Worm (Caenorhabditis elegans) whole organism, L1 larva: ENCODE results near the gene T25B9.6.

Experiments
- C04F5.9 ChIP-seq: sonication (generic microtip); optimal IDR thresholded peaks from 2 replicates; lab custom pipeline; 2016; ENCODE audit warnings: missing genetic modification characterization, missing compliant biosample characterization
- F16B12.6 ChIP-seq: fragments of 150-350 bp; optimal IDR thresholded peaks from 2 replicates; lab custom pipeline; 2014; ENCODE audit warnings: missing biosample characterization, missing genetic modification characterization
- aly-2 ChIP-seq: fragments of 150-350 bp; optimal IDR thresholded peaks from 2 replicates; lab custom pipeline; 2014; ENCODE audit warnings: missing biosample characterization, missing genetic modification characterization
- ama-1 ChIP-seq: fragments of 150-350 bp; optimal IDR thresholded peaks from 2 replicates; lab custom pipeline; 2014
- blmp-1 ChIP-seq: fragments of 150-350 bp; optimal IDR thresholded peaks from 2 replicates; lab custom pipeline; 2014; ENCODE audit warnings: missing biosample characterization, missing genetic modification characterization
- ceh-8 ChIP-seq: fragments of 200-800 bp; sonication (Bioruptor generic); optimal IDR thresholded peaks from 2 replicates; lab custom pipeline; 2018; ENCODE audit warnings: mild to moderate bottlenecking, missing genetic modification characterization, moderate library complexity, missing compliant biosample characterization
- dsc-1 ChIP-seq: sonication (generic microtip); optimal IDR thresholded peaks from 2 replicates; lab custom pipeline; 2016; ENCODE audit warnings: mild to moderate bottlenecking, missing genetic modification characterization, missing compliant biosample characterization
- egl-13 ChIP-seq: sonication (generic microtip); optimal IDR thresholded peaks from 2 replicates; lab custom pipeline; 2016; ENCODE audit warnings: missing genotype, missing genetic modification reagents, missing genetic modification characterization, missing compliant biosample characterization
- elt-3 ChIP-seq, 6 experiments: fragments of 150-350 bp in 1 of 6; sonication (generic microtip); optimal IDR thresholded peaks; 2 replicates each; lab custom pipeline; 2017 to 2018; ENCODE audit warnings: missing biosample characterization in 6 of 6, missing genetic modification characterization in 6 of 6, inconsistent platforms in 1 of 6
- fkh-10 ChIP-seq: sonication (generic microtip); optimal IDR thresholded peaks from 2 replicates; lab custom pipeline; 2017; ENCODE audit warnings: missing biosample characterization, missing genetic modification reagents, missing genetic modification characterization
- fos-1 ChIP-seq: fragments of 150-350 bp; optimal IDR thresholded peaks from 2 replicates; lab custom pipeline; 2014; ENCODE audit warnings: missing biosample characterization, missing genetic modification characterization
- hlh-4 ChIP-seq: sonication (generic microtip); optimal IDR thresholded peaks from 2 replicates; lab custom pipeline; 2016; ENCODE audit warnings: mild to moderate bottlenecking, missing genetic modification characterization, missing compliant biosample characterization
- hpl-2 ChIP-seq: fragments of 150-350 bp; optimal IDR thresholded peaks from 2 replicates; lab custom pipeline; 2014; ENCODE audit warnings: missing biosample characterization, missing genetic modification reagents, missing genetic modification characterization
- jun-1 ChIP-seq: fragments of 150-350 bp; optimal IDR thresholded peaks from 2 replicates; lab custom pipeline; 2014; ENCODE audit warnings: missing biosample characterization, missing genetic modification reagents, missing genetic modification characterization
- lin-13 ChIP-seq: fragments of 150-350 bp; optimal IDR thresholded peaks from 2 replicates; lab custom pipeline; 2014; ENCODE audit warnings: missing biosample characterization, missing genetic modification reagents, missing genetic modification characterization
- lin-14 ChIP-seq: fragments of 200-800 bp; sonication (Bioruptor generic); optimal IDR thresholded peaks from 2 replicates; lab custom pipeline; 2018; ENCODE audit warnings: mild to moderate bottlenecking, missing genetic modification characterization, moderate library complexity, missing compliant biosample characterization
- lin-35 ChIP-seq, 2 experiments: fragments of 150-350 bp; optimal IDR thresholded peaks; 2 replicates each; lab custom pipeline; 2014; ENCODE audit warnings: missing biosample characterization in 2 of 2, missing genetic modification characterization in 2 of 2, missing genetic modification reagents in 2 of 2
- lir-3 ChIP-seq: sonication (generic microtip); optimal IDR thresholded peaks from 2 replicates; lab custom pipeline; 2016; ENCODE audit warnings: mild to moderate bottlenecking, missing genetic modification characterization, moderate library complexity, missing compliant biosample characterization; ENCODE audit not compliant: poor library complexity
- mdl-1 ChIP-seq, 2 experiments: fragments of 150-350 bp; optimal IDR thresholded peaks; 2 replicates each; lab custom pipeline; 2014 to 2017; ENCODE audit warnings: missing biosample characterization in 2 of 2, missing genetic modification characterization in 2 of 2, inconsistent platforms in 1 of 2
- nhr-12 ChIP-seq: sonication (generic microtip); optimal IDR thresholded peaks from 2 replicates; lab custom pipeline; 2017; ENCODE audit warnings: missing biosample characterization, missing genetic modification characterization
- nhr-19 ChIP-seq: fragments of 200-800 bp; sonication (Bioruptor generic); conservative IDR thresholded peaks from 2 replicates; pipeline ENCODE4 v1.3.6; 2022; ENCODE audit warnings: missing genetic modification characterization, missing compliant biosample characterization
- nhr-20 ChIP-seq: sonication (generic microtip); optimal IDR thresholded peaks from 2 replicates; lab custom pipeline; 2016; ENCODE audit warnings: mild to moderate bottlenecking, missing genetic modification characterization, missing compliant biosample characterization
- nhr-47 ChIP-seq: sonication (generic microtip); optimal IDR thresholded peaks from 2 replicates; lab custom pipeline; 2016; ENCODE audit warnings: mild to moderate bottlenecking, missing genetic modification characterization, moderate library complexity, missing compliant biosample characterization
- nhr-71 ChIP-seq: sonication (generic microtip); optimal IDR thresholded peaks from 2 replicates; lab custom pipeline; 2016; ENCODE audit warnings: mild to moderate bottlenecking, missing genetic modification characterization, moderate library complexity, missing compliant biosample characterization
- nhr-85 ChIP-seq: sonication (generic microtip); peaks from one replicate; lab custom pipeline; 2016; ENCODE audit warnings: missing genetic modification characterization, inconsistent platforms, missing compliant biosample characterization
- pqm-1 ChIP-seq: sonication (generic microtip); optimal IDR thresholded peaks from 3 replicates; lab custom pipeline; 2017; ENCODE audit warnings: missing biosample characterization, missing genetic modification characterization
- snpc-4 ChIP-seq: fragments of 150-350 bp; optimal IDR thresholded peaks from 2 replicates; lab custom pipeline; 2014; ENCODE audit warnings: missing biosample characterization, missing genetic modification characterization
- snu-23 ChIP-seq: sonication (generic microtip); optimal IDR thresholded peaks from 2 replicates; lab custom pipeline; 2016; ENCODE audit warnings: missing genetic modification characterization, missing compliant biosample characterization
- swsn-7 ChIP-seq: sonication (generic microtip); optimal IDR thresholded peaks from 2 replicates; lab custom pipeline; 2016; ENCODE audit warnings: missing genetic modification characterization, missing compliant biosample characterization
- tbx-2 ChIP-seq: sonication (generic microtip); optimal IDR thresholded peaks from 2 replicates; lab custom pipeline; 2016; ENCODE audit warnings: missing genetic modification characterization, missing compliant biosample characterization
- unc-130 ChIP-seq: fragments of 150-350 bp; optimal IDR thresholded peaks from 2 replicates; lab custom pipeline; 2017; ENCODE audit warnings: missing biosample characterization, missing genetic modification characterization, inconsistent platforms
- unc-30 ChIP-seq: sonication (generic microtip); optimal IDR thresholded peaks from 2 replicates; lab custom pipeline; 2017; ENCODE audit warnings: missing biosample characterization, missing genetic modification characterization
- unc-86 ChIP-seq: sonication (generic microtip); optimal IDR thresholded peaks from 2 replicates; lab custom pipeline; 2016; ENCODE audit warnings: missing genetic modification characterization, missing compliant biosample characterization
- zip-4 ChIP-seq: fragments of 200-800 bp; sonication (Bioruptor generic); optimal IDR thresholded peaks from 2 replicates; lab custom pipeline; 2018; ENCODE audit warnings: mild to moderate bottlenecking, missing genetic modification characterization, moderate library complexity, missing compliant biosample characterization

T25B9.6 gene

ce11 chrIV:10773811-10774210 is 15.9 kb downstream of the T25B9.6 start, which contains the start of gene inpp-1:
Gene inpp-1, minus strand, starts transcription at chrIV:10773911.
- peak; percentile 25 for TF ChIP-seq dsc-1 (tag; lab: Kevin White, UChicago)
- no peak for TF ChIP-seq jun-1 (tag; lab: Kevin White, UChicago)

- TF ChIP-seq lir-3 (tag; lab: Kevin White, UChicago) (no peak), hlh-4 (tag; lab: Kevin White, UChicago) (no peak), nhr-85 (tag; lab: Kevin White, UChicago) (peak; percentile 89), nhr-19 (GFP tag; lab: Robert Waterston, UW) (peak; percentile 24; the same call in 1 of the 2 replicates), snu-23 (peak; percentile 25), lin-14 (peak; percentile 29), ama-1 (lab: Kevin White, UChicago) (no peak), hpl-2 (no peak), lin-35 (GFP tag; optimal IDR thresholded peaks at IDR 0.05; lab: Kevin White, UChicago) (peak in 1 of 2 experiments; percentile 16), blmp-1 (tag; lab: Kevin White, UChicago) (peak; percentile 65), tbx-2 (tag; lab: Kevin White, UChicago) (peak; percentile 35), mdl-1 (tag; optimal IDR thresholded peaks at IDR 0.05; lab: Kevin White, UChicago) (peak in 1 of 2 experiments; percentile 57), zip-4 (GFP tag; lab: Kevin White, UChicago) (no peak), elt-3 (tag; optimal IDR thresholded peaks at IDR 0.05; lab: Kevin White, UChicago) (peak in 2 of 6 experiments; percentile 5 to 12), nhr-20 (tag; lab: Kevin White, UChicago) (peak; percentile 61), ceh-8 (GFP tag; lab: Kevin White, UChicago) (no peak), unc-86 (tag; lab: Kevin White, UChicago) (no peak), nhr-71 (tag; lab: Kevin White, UChicago) (peak; percentile 16), C04F5.9 (no peak), snpc-4 (tag; lab: Kevin White, UChicago) (no peak), nhr-47 (tag; lab: Kevin White, UChicago) (no peak)
Measured at ce11 chrIV:10777076-10777475, 19.1 kb downstream of the T25B9.6 start.

- TF ChIP-seq lin-13 (GFP tag; lab: Kevin White, UChicago) (no peak), pqm-1 (no peak), nhr-12 (tag; lab: Kevin White, UChicago) (no peak), swsn-7 (tag; lab: Kevin White, UChicago) (no peak), fos-1 (tag; lab: Kevin White, UChicago) (no peak), blmp-1 (tag; lab: Kevin White, UChicago) (no peak), unc-130 (tag; lab: Kevin White, UChicago) (no peak), F16B12.6 (tag; lab: Kevin White, UChicago) (no peak), elt-3 (tag; optimal IDR thresholded peaks at IDR 0.05; lab: Kevin White, UChicago) (no peak), unc-30 (tag; lab: Kevin White, UChicago) (no peak)
Measured at ce11 chrIV:10777600-10777999, 19.7 kb downstream of the T25B9.6 start.

ce11 chrIV:10778582-10778981 is 20.6 kb downstream of the T25B9.6 start:
- TF ChIP-seq egl-13 (tag; lab: Kevin White, UChicago), result no peak
- peak; percentile 17 for TF ChIP-seq aly-2
- TF ChIP-seq fkh-10 (GFP tag; lab: Kevin White, UChicago), result no peak
- TF ChIP-seq nhr-85 (tag; lab: Kevin White, UChicago), result peak; percentile 39

ce11 chrIV:10779328-10779727 is 21.4 kb downstream of the T25B9.6 start:
- TF ChIP-seq dsc-1 (tag; lab: Kevin White, UChicago), result no peak
- no peak for TF ChIP-seq nhr-85 (tag; lab: Kevin White, UChicago)
